Worm (Caenorhabditis elegans): Measurements from ENCODE around the gene ZK836.3.

ce11 chrV:12161157-12161556 is 34.6 kb downstream of the ZK836.3 start:
- TF ChIP-seq ama-1 (optimal IDR thresholded peaks at IDR 0.05) (no peak), F13C5.2 (tag; optimal IDR thresholded peaks at IDR 0.05) (no peak), sea-1 (GFP tag; conservative IDR thresholded peaks at IDR 0.05) (no peak), flt-1 (GFP tag; IDR thresholded peaks at IDR 0.05) (no peak), pes-1 (GFP tag; IDR thresholded peaks at IDR 0.05) (no peak), aly-1 (tag; optimal IDR thresholded peaks at IDR 0.05) (no peak), tbx-37 (GFP tag; conservative IDR thresholded peaks at IDR 0.05) (no peak), B0310.2 (tag; optimal IDR thresholded peaks at IDR 0.05) (no peak), hmbx-1 (tag; optimal IDR thresholded peaks at IDR 0.05) (no peak), tra-4 (tag; optimal IDR thresholded peaks at IDR 0.05) (no peak), ceh-36 (tag; optimal IDR thresholded peaks at IDR 0.05) (no peak), tbx-11 (GFP tag; IDR thresholded peaks at IDR 0.05) (no peak)
